Fruit fly (Drosophila melanogaster): ENCODE data around the gene gammaTub23C.

The gammaTub23C gene

dm6 chr2L:2941353-2941752 lies 31.3 kb upstream of the gammaTub23C start (continued):
- TF ChIP-seq lab (GFP tag; optimal IDR thresholded peaks at IDR 0.05) (peak; percentile 57), dmrt11E (tag; optimal IDR thresholded peaks at IDR 0.05) (no peak), ham (GFP tag; IDR thresholded peaks at IDR 0.05) (no peak), dan (GFP tag; IDR thresholded peaks at IDR 0.05) (no peak), H2.0 (GFP tag; IDR thresholded peaks at IDR 0.05) (no peak), Atf-2 (GFP tag; optimal IDR thresholded peaks at IDR 0.05) (no peak), CG13624 (GFP tag; optimal IDR thresholded peaks at IDR 0.05) (no peak), Hmr (GFP tag; optimal IDR thresholded peaks at IDR 0.05) (peak; percentile 49), abd-A (tag; optimal IDR thresholded peaks at IDR 0.05) (no peak), CG7786 (GFP tag; optimal IDR thresholded peaks at IDR 0.05) (no peak), HmgZ (tag; optimal IDR thresholded peaks at IDR 0.05) (no peak), corto (GFP tag; optimal IDR thresholded peaks at IDR 0.05) (no peak), CG5245 (GFP tag; optimal IDR thresholded peaks at IDR 0.05) (no peak), CG10654 (GFP tag; optimal IDR thresholded peaks at IDR 0.05) (no peak), btn (GFP tag; optimal IDR thresholded peaks at IDR 0.05) (no peak), mld (GFP tag; IDR thresholded peaks at IDR 0.05; ENCODE audit: partially characterized antibody) (no peak), grau (tag; optimal IDR thresholded peaks at IDR 0.05) (peak; percentile 13), klu (GFP tag; IDR thresholded peaks at IDR 0.05) (no peak), CG4854 (GFP tag; optimal IDR thresholded peaks at IDR 0.05) (no peak), Taf1 (GFP tag; IDR thresholded peaks at IDR 0.05) (no peak), CG12942 (GFP tag; optimal IDR thresholded peaks at IDR 0.05) (no peak), CG13775 (GFP tag; optimal IDR thresholded peaks at IDR 0.05) (no peak), CG4404 (GFP tag; IDR thresholded peaks at IDR 0.05) (no peak), CG11456 (GFP tag; IDR thresholded peaks at IDR 0.05) (no peak), prd (optimal IDR thresholded peaks at IDR 0.05) (no peak), prd (GFP tag; IDR thresholded peaks at IDR 0.05) (peak; percentile 44; the same call in 1 of the 3 replicates), CG11560 (tag; IDR thresholded peaks at IDR 0.05) (no peak), z (GFP tag; IDR thresholded peaks at IDR 0.05) (no peak), rib (GFP tag; IDR thresholded peaks at IDR 0.05) (no peak), Eip74EF (GFP tag; optimal IDR thresholded peaks at IDR 0.05) (no peak), her (GFP tag; optimal IDR thresholded peaks at IDR 0.05) (no peak), al (GFP tag; IDR thresholded peaks at IDR 0.05) (no peak), gcm2 (GFP tag; optimal IDR thresholded peaks at IDR 0.05) (no peak), oc (tag; optimal IDR thresholded peaks at IDR 0.05) (no peak), CG18262 (tag; optimal IDR thresholded peaks at IDR 0.05) (no peak), CG3163 (GFP tag; optimal IDR thresholded peaks at IDR 0.05) (no peak), crol (GFP tag; IDR thresholded peaks at IDR 0.05) (no peak), CG3995 (GFP tag; optimal IDR thresholded peaks at IDR 0.05) (no peak), nmo (GFP tag; optimal IDR thresholded peaks at IDR 0.05) (peak; percentile 6), CG9609 (GFP tag; optimal IDR thresholded peaks at IDR 0.05) (no peak), Awh (GFP tag; IDR thresholded peaks at IDR 0.05) (no peak), ara (GFP tag; IDR thresholded peaks at IDR 0.05) (no peak), MBD-R2 (GFP tag; IDR thresholded peaks at IDR 0.05) (no peak), Hr3 (GFP tag; optimal IDR thresholded peaks at IDR 0.05) (no peak), CG14667 (GFP tag; IDR thresholded peaks at IDR 0.05) (no peak), CG12071 (GFP tag; optimal IDR thresholded peaks at IDR 0.05) (no peak), Xbp1 (GFP tag; optimal IDR thresholded peaks at IDR 0.05) (peak; percentile 12), CG18476 (GFP tag; optimal IDR thresholded peaks at IDR 0.05) (no peak), CG34376 (GFP tag; optimal IDR thresholded peaks at IDR 0.05) (no peak), CG11723 (GFP tag; optimal IDR thresholded peaks at IDR 0.05) (no peak), eve (GFP tag; optimal IDR thresholded peaks at IDR 0.05) (no peak), CG17568 (GFP tag; optimal IDR thresholded peaks at IDR 0.05) (no peak), Ssrp (tag; optimal IDR thresholded peaks at IDR 0.05) (no peak)
